Fruit fly (Drosophila melanogaster): ENCODE data around the gene Manf.

Gene Manf

DNA sequence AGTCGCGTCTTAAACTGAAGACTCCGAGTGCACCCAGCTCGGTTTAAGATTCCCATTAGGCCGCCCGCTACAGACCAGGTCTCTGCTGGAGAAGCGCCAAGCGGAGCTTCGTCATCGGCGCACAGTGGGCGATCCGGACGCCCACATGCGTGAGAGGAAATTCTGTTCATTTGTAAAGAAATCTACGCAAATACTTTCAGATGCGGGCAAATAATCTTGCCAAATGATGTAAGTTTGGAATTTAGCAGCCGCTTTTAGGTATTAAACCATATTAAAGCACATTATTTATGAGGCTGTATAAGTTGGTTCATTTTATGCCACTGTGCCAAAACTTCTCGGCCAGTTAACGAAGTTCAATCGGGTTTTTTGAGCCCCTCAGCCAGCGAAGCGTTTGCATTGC lies 19.1 kb downstream of the Manf start, which contains the start of gene js (continued):
- TF ChIP-seq CG10366 (GFP tag; IDR thresholded peaks at IDR 0.05) (no peak; the same call in 1 of the 2 replicates), CG3847 (GFP tag; IDR thresholded peaks at IDR 0.05) (peak; percentile 30; the same call in 1 of the 2 replicates), HLH3B (GFP tag; IDR thresholded peaks at IDR 0.05) (peak; percentile 26; the same call in 1 of the 2 replicates), bcd (GFP tag; optimal IDR thresholded peaks at IDR 0.05) (peak; percentile 8), CG13775 (GFP tag; optimal IDR thresholded peaks at IDR 0.05) (no peak), CG4328 (GFP tag; optimal IDR thresholded peaks at IDR 0.05) (no peak), D (optimal IDR thresholded peaks at IDR 0.05) (no peak), D (GFP tag; optimal IDR thresholded peaks at IDR 0.05) (no peak), dpn (GFP tag; optimal IDR thresholded peaks at IDR 0.05) (no peak), CG14965 (GFP tag; optimal IDR thresholded peaks at IDR 0.05; ENCODE audit: borderline replicate concordance) (no peak), CG13624 (GFP tag; optimal IDR thresholded peaks at IDR 0.05) (no peak), mld (GFP tag; IDR thresholded peaks at IDR 0.05; ENCODE audit: partially characterized antibody) (no peak)

DNA sequence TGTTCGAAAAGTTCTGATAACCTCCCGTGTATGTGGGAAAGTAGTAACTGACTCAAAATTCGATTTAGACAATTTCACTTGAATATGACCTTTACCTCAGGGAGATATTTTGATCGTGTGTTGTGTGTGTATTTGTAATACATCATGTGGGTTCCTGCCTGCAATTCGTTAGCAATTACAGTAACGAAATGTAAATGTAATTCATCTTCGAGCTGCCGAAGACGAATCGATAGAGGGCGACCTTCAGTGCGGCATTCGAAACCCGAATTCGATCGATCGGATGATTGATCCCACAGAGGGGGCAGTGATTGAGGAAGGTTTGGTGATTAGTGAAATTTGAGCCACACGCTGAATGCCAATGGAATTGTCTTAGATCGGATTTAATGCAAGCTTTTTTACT lies 21.2 kb downstream of the Manf start, which contains the start of gene CG10317:
TSS of gene CG10317 (minus strand) at position 101 of the 400 bp plus-strand sequence.
- TF ChIP-seq CG17912 (GFP tag; optimal IDR thresholded peaks at IDR 0.05) = no peak
- TF ChIP-seq eve (GFP tag; optimal IDR thresholded peaks at IDR 0.05) = no peak
- TF ChIP-seq CG9932 (GFP tag; IDR thresholded peaks at IDR 0.05) = no peak
- no peak for TF ChIP-seq CG7271 (tag; optimal IDR thresholded peaks at IDR 0.05)
- no peak for TF ChIP-seq sc (optimal IDR thresholded peaks at IDR 0.05)
- TF ChIP-seq sc (GFP tag; optimal IDR thresholded peaks at IDR 0.05) = no peak
- no peak for TF ChIP-seq CG13424 (tag; optimal IDR thresholded peaks at IDR 0.05)
- no peak for TF ChIP-seq cg (GFP tag; optimal IDR thresholded peaks at IDR 0.05)
- TF ChIP-seq CG3726 (GFP tag; IDR thresholded peaks at IDR 0.05) = no peak
- no peak for TF ChIP-seq dpn (GFP tag; optimal IDR thresholded peaks at IDR 0.05)
- TF ChIP-seq Asciz (GFP tag; optimal IDR thresholded peaks at IDR 0.05) = no peak
- TF ChIP-seq H15 (GFP tag; IDR thresholded peaks at IDR 0.05) = no peak
- TF ChIP-seq NK7.1 (GFP tag; optimal IDR thresholded peaks at IDR 0.05) = no peak
- no peak for TF ChIP-seq Lhr (GFP tag; optimal IDR thresholded peaks at IDR 0.05)

DNA sequence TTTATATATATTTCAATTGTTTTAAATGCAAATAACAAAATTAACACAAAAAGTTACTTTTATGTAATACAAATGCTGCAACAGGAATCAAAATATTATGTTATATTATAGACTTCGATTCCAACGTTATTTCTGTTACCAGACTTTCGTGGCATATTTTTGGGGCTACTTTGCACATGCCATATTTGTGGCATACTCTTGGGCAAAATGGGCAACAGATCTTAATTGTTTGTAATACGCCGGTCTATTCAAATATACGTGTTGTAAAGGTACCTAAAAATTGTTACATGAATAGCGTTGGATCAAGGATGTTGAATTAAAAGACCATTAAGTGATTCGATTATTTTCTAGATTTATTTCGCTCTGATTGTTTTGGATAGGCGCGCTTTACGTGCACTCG lies 24.9 kb downstream of the Manf start:
- TF ChIP-seq Dp (GFP tag; optimal IDR thresholded peaks at IDR 0.05) (peak; percentile 73), CG2199 (GFP tag; IDR thresholded peaks at IDR 0.05) (peak; percentile 47; the same call in 1 of the 3 replicates), stwl (tag; optimal IDR thresholded peaks at IDR 0.05) (peak; percentile 99), bsh (GFP tag; optimal IDR thresholded peaks at IDR 0.05) (no peak), vvl (GFP tag; IDR thresholded peaks at IDR 0.05) (no peak), Pdp1 (GFP tag; optimal IDR thresholded peaks at IDR 0.05) (no peak), E2f2 (GFP tag; IDR thresholded peaks at IDR 0.05) (peak; percentile 79), bowl (GFP tag; IDR thresholded peaks at IDR 0.05) (no peak), sens (GFP tag) (peak; percentile 71), pfk (GFP tag; optimal IDR thresholded peaks at IDR 0.05) (no peak), CG17385 (GFP tag; optimal IDR thresholded peaks at IDR 0.05) (no peak), CG10267 (tag; optimal IDR thresholded peaks at IDR 0.05) (peak; percentile 68), Myb (GFP tag; optimal IDR thresholded peaks at IDR 0.05) (peak; percentile 0), CG6854 (GFP tag; optimal IDR thresholded peaks at IDR 0.05) (no peak), CG16779 (GFP tag; IDR thresholded peaks at IDR 0.05) (no peak), CTCF (GFP tag; optimal IDR thresholded peaks at IDR 0.05) (peak; percentile 58), CG14667 (GFP tag; IDR thresholded peaks at IDR 0.05) (no peak), Lhr (GFP tag; optimal IDR thresholded peaks at IDR 0.05) (peak; percentile 35), zen (tag; optimal IDR thresholded peaks at IDR 0.05) (peak; percentile 71)
